Worm (Caenorhabditis elegans) whole organism, L2 larva: Measurements from ENCODE around the gene Y19D2B.1.
"Not testable (repeated sequence)": the region's sequence is repeated elsewhere in the genome, so short reads cannot be mapped to it uniquely, and the experiment has no call there.

Experiments used
- F13H6.1 ChIP-seq: sonication (generic microtip); optimal IDR thresholded peaks from 2 replicates; lab custom pipeline; 2016; ENCODE audit warnings: missing genetic modification characterization, missing compliant biosample characterization
- R02D3.7 ChIP-seq: fragments of 150-350 bp; optimal IDR thresholded peaks from 2 replicates; lab custom pipeline; 2014; ENCODE audit warnings: missing biosample characterization, missing genetic modification characterization
- ZK546.5 ChIP-seq: sonication (generic microtip); optimal IDR thresholded peaks from 2 replicates; lab custom pipeline; 2017; ENCODE audit warnings: missing biosample characterization, missing genetic modification characterization
- alr-1 ChIP-seq: fragments of 150-350 bp; optimal IDR thresholded peaks from 2 replicates; lab custom pipeline; 2014; ENCODE audit warnings: missing biosample characterization, missing genetic modification characterization
- aly-2 ChIP-seq: fragments of 150-350 bp; optimal IDR thresholded peaks from 2 replicates; lab custom pipeline; 2014; ENCODE audit warnings: missing biosample characterization, missing genetic modification characterization
- ama-1 ChIP-seq: fragments of 150-350 bp; optimal IDR thresholded peaks from 2 replicates; lab custom pipeline; 2018; ENCODE audit warnings: inconsistent platforms
- ceh-16 ChIP-seq: fragments of 150-350 bp; optimal IDR thresholded peaks from 2 replicates; lab custom pipeline; 2014; ENCODE audit warnings: missing biosample characterization, missing genetic modification characterization
- ceh-82 ChIP-seq: fragments of 150-350 bp; optimal IDR thresholded peaks from 2 replicates; lab custom pipeline; 2014; ENCODE audit warnings: missing biosample characterization, missing genetic modification characterization
- egl-27 ChIP-seq: sonication (generic microtip); optimal IDR thresholded peaks from 3 replicates; lab custom pipeline; 2017; ENCODE audit warnings: missing biosample characterization, missing genetic modification reagents, missing genetic modification characterization
- elt-3 ChIP-seq: sonication (generic microtip); optimal IDR thresholded peaks from 2 replicates; lab custom pipeline; 2017; ENCODE audit warnings: missing biosample characterization, missing genetic modification characterization
- lin-13 ChIP-seq: fragments of 150-350 bp; optimal IDR thresholded peaks from 2 replicates; lab custom pipeline; 2014; ENCODE audit warnings: missing biosample characterization, missing genetic modification reagents, missing genetic modification characterization
- lin-39 ChIP-seq: fragments of 150-350 bp; optimal IDR thresholded peaks from 2 replicates; lab custom pipeline; 2014; ENCODE audit warnings: missing biosample characterization, missing genetic modification reagents, missing genetic modification characterization
- lsy-2 ChIP-seq, 2 experiments: fragments of 150-350 bp in 1 of 2; sonication (generic microtip) in 1 of 2; optimal IDR thresholded peaks; 2 replicates each; lab custom pipeline; 2014 to 2017; ENCODE audit warnings: missing biosample characterization in 2 of 2, missing genetic modification characterization in 2 of 2
- mab-5 ChIP-seq: fragments of 150-350 bp; optimal IDR thresholded peaks from 2 replicates; lab custom pipeline; 2014; ENCODE audit warnings: missing biosample characterization, missing genetic modification characterization
- mbf-1 ChIP-seq: sonication (generic microtip); optimal IDR thresholded peaks from 2 replicates; lab custom pipeline; 2017; ENCODE audit warnings: missing biosample characterization, missing genetic modification characterization
- mdl-1 ChIP-seq, 2 experiments: fragments of 150-350 bp in 1 of 2; sonication (generic microtip) in 1 of 2; optimal IDR thresholded peaks; 2 replicates each; lab custom pipeline; 2017; ENCODE audit warnings: missing biosample characterization in 2 of 2, missing genetic modification characterization in 2 of 2
- nhr-10 ChIP-seq: sonication (generic microtip); optimal IDR thresholded peaks from 2 replicates; lab custom pipeline; 2017; ENCODE audit warnings: missing biosample characterization, missing genetic modification characterization
- nhr-11 ChIP-seq: fragments of 150-350 bp; optimal IDR thresholded peaks from 2 replicates; lab custom pipeline; 2014; ENCODE audit warnings: missing biosample characterization, missing genetic modification characterization
- nhr-23 ChIP-seq: fragments of 150-350 bp; optimal IDR thresholded peaks from 2 replicates; lab custom pipeline; 2014; ENCODE audit warnings: missing biosample characterization, missing genetic modification reagents, missing genetic modification characterization
- nhr-237 ChIP-seq: fragments of 150-350 bp; optimal IDR thresholded peaks from 2 replicates; lab custom pipeline; 2014; ENCODE audit warnings: missing biosample characterization, missing genetic modification characterization
- nhr-77 ChIP-seq: fragments of 150-350 bp; optimal IDR thresholded peaks from 2 replicates; lab custom pipeline; 2014; ENCODE audit warnings: missing biosample characterization, missing genetic modification characterization
- peb-1 ChIP-seq: fragments of 150-350 bp; optimal IDR thresholded peaks from 2 replicates; lab custom pipeline; 2014; ENCODE audit warnings: missing biosample characterization, missing genetic modification characterization
- sem-4 ChIP-seq: fragments of 150-350 bp; optimal IDR thresholded peaks from 2 replicates; lab custom pipeline; 2014; ENCODE audit warnings: missing biosample characterization, missing genetic modification reagents, missing genetic modification characterization
- skn-1 ChIP-seq: sonication (generic microtip); optimal IDR thresholded peaks from 2 replicates; lab custom pipeline; 2017; ENCODE audit warnings: missing biosample characterization, missing genetic modification characterization
- sma-3 ChIP-seq: sonication (generic microtip); optimal IDR thresholded peaks from 2 replicates; lab custom pipeline; 2016; ENCODE audit warnings: missing genetic modification reagents, missing genetic modification characterization, missing compliant biosample characterization
- sma-9 ChIP-seq, 2 experiments: fragments of 150-350 bp in 1 of 2; sonication (generic microtip) in 1 of 2; optimal IDR thresholded peaks; 2 replicates each; lab custom pipeline; 2014 to 2016; ENCODE audit warnings: missing genetic modification characterization in 2 of 2, mild to moderate bottlenecking in 1 of 2, missing biosample characterization in 1 of 2, missing compliant biosample characterization in 1 of 2, missing genetic modification reagents in 1 of 2, moderate library complexity in 1 of 2
- snpc-4 ChIP-seq: fragments of 150-350 bp; optimal IDR thresholded peaks from 2 replicates; lab custom pipeline; 2014; ENCODE audit warnings: missing biosample characterization, missing genetic modification characterization
- unc-39 ChIP-seq: fragments of 150-350 bp; optimal IDR thresholded peaks from 2 replicates; lab custom pipeline; 2014; ENCODE audit warnings: missing biosample characterization, missing genetic modification characterization
- unc-55 ChIP-seq: fragments of 150-350 bp; sonication (generic microtip); optimal IDR thresholded peaks from 3 replicates; lab custom pipeline; 2014; ENCODE audit warnings: missing biosample characterization, missing genetic modification reagents, missing genetic modification characterization
- unc-62 ChIP-seq: fragments of 150-350 bp; optimal IDR thresholded peaks from 2 replicates; lab custom pipeline; 2014; ENCODE audit warnings: missing biosample characterization, missing genetic modification reagents, missing genetic modification characterization
- zag-1 ChIP-seq: fragments of 150-350 bp; optimal IDR thresholded peaks from 2 replicates; lab custom pipeline; 2014; ENCODE audit warnings: missing biosample characterization, missing genetic modification characterization
- ztf-1 ChIP-seq: fragments of 200-800 bp; sonication (Bioruptor generic); conservative IDR thresholded peaks from 2 replicates; pipeline ENCODE4 v1.3.6; 2022; ENCODE audit warnings: missing genetic modification characterization, missing compliant biosample characterization
- ztf-11 ChIP-seq: sonication (generic microtip); optimal IDR thresholded peaks from 2 replicates; lab custom pipeline; 2017; ENCODE audit warnings: missing biosample characterization, missing genetic modification characterization
- ztf-4 ChIP-seq: fragments of 150-350 bp; optimal IDR thresholded peaks from 2 replicates; lab custom pipeline; 2014; ENCODE audit warnings: missing biosample characterization, missing genetic modification characterization

Gene Y19D2B.1

DNA sequence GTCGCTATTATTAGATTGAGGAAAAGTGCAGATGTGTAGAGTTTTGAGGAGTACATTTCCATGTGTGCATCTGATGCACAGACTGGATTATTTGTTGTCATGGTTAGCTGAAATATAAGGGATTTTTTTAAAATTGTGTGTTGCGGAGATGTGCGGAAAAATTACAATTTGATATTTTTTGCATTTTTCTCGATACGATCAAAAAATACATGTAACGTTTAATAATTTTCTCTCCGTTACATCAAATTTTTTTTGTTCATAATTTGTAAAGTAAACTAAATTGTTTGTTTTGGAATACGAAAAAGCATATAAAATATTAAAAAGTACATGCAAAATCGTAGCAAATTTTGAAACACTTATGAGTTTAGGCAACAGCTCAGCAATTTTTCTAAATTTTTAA is 12.6 kb downstream of the Y19D2B.1 start, which contains the start of gene sra-11:
Gene sra-11 (minus strand): TSS at position 101 of the 400 bp plus-strand sequence.
- TF ChIP-seq sma-3 (no peak), lsy-2 (tag; optimal IDR thresholded peaks at IDR 0.05; lab: Kevin White, UChicago) (no peak)

DNA sequence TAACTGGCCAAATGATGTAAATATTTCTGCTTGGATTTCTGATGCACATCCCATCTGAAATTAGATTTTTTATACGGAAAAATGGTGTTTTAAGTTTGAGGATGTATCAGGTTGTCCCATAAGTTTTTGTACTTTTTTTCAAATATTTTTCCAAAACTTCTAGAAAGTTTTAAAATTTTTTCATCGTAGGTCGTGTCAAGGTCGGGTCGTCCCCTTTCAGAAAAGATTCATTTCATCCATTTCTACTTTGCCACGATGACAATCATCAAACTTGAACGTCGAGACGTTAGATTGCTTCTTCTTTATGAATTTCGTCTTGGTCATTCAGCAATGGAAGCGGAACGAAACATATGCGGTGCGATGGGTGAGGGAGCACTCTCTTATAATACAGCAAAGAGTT is 18.4 kb downstream of the Y19D2B.1 start, which contains the start of gene sra-12:
Gene sra-12 (minus strand): TSS at position 101 of the 400 bp plus-strand sequence.
- not testable (repeated sequence) for TF ChIP-seq ztf-1 (GFP tag; lab: Robert Waterston, UW); lin-39 (tag; lab: Kevin White, UChicago); nhr-237 (tag; lab: Kevin White, UChicago)

DNA sequence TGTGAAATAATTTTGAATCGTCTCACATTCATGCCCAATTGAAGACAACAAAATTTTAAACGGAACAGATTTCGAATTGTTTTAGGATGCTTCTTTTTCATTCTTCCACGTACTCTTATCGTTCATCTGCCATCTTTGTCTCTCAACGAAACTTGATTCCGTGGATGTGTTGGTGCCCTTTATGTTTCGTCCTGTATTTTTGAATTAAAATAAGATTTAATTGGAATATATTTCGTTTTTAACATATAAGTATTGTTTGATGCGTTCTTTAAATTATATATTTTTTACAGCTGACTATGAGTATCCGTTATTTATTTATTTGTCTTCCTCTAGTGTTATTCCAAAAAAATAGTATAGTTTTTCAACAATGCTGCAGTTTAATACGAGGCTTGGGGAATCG is 20.7 kb downstream of the Y19D2B.1 start, which contains the start of gene gly-1:
Gene gly-1 (minus strand): TSS at position 101 of the 400 bp plus-strand sequence.
- TF ChIP-seq ztf-1 (GFP tag; lab: Robert Waterston, UW) (no peak), egl-27 (tag; lab: Kevin White, UChicago) (no peak), nhr-11 (no peak)

DNA sequence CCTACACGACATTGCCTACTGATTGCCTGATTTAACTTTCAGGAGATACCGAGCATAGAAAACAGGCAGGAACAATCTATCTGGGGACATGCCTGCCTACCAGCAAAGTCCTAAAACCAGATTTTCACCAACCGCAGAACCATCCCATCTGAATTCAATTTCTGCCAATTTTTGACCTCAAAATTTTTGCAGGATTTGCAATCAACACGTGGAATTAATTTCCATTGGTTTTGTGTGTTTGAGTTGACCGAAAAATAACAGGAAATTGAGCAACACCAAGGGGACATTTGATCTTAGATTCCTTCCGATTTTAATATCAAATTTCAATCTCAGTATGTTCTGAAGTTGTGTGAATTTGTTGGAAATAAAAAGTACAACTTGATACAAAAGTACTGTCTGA is 23.8 kb downstream of the Y19D2B.1 start:
- TF ChIP-seq sem-4 (tag; lab: Kevin White, UChicago): no peak
- TF ChIP-seq sma-9 (GFP tag; optimal IDR thresholded peaks at IDR 0.05; lab: Kevin White, UChicago): no peak
- no peak for TF ChIP-seq sma-9 (tag; optimal IDR thresholded peaks at IDR 0.05; lab: Kevin White, UChicago)
- TF ChIP-seq ztf-11: no peak
- no peak for TF ChIP-seq nhr-237 (tag; lab: Kevin White, UChicago)
- no peak for TF ChIP-seq ceh-16 (tag; lab: Kevin White, UChicago)
- TF ChIP-seq sma-3: no peak
- no peak for TF ChIP-seq unc-55 (GFP tag; lab: Kevin White, UChicago)
- TF ChIP-seq ZK546.5 (tag; lab: Kevin White, UChicago): no peak
- TF ChIP-seq nhr-10 (tag; lab: Kevin White, UChicago): no peak
- TF ChIP-seq lin-39 (tag; lab: Kevin White, UChicago): no peak
- TF ChIP-seq elt-3: no peak
- TF ChIP-seq nhr-23 (tag; lab: Kevin White, UChicago): no peak
- TF ChIP-seq lin-13 (GFP tag; lab: Kevin White, UChicago): no peak
- no peak for TF ChIP-seq alr-1 (tag; lab: Kevin White, UChicago)
- no peak for TF ChIP-seq unc-39 (tag; lab: Kevin White, UChicago)
- no peak for TF ChIP-seq unc-62 (GFP tag; lab: Kevin White, UChicago)
- TF ChIP-seq ceh-82 (tag; lab: Kevin White, UChicago): no peak

DNA sequence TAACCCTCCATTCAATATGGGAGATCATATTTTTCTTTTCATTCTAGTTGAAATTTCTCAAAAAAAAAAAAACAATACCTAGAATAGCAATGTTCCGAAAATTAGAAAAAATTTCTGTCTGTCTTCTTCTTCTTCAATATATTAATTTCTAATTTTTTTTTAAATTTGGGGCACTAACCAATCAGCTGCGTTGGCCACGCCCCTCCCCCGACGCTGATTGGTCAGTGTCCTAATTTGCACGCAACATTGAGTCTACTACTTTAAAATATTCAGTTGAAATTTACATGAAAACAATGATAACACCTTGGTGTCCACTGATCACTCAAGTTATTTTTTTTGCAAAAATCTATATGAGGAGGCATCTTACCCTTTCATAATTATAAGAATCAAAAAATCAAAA is 26.8 kb downstream of the Y19D2B.1 start:
- no peak for TF ChIP-seq nhr-11
- no peak for TF ChIP-seq elt-3
- TF ChIP-seq snpc-4 (tag; lab: Kevin White, UChicago): no peak
- TF ChIP-seq mbf-1 (tag; lab: Kevin White, UChicago): no peak
- no peak for TF ChIP-seq R02D3.7 (tag; lab: Kevin White, UChicago)
- TF ChIP-seq mab-5 (tag; lab: Kevin White, UChicago): no peak
- TF ChIP-seq sma-9 (GFP tag; optimal IDR thresholded peaks at IDR 0.05; lab: Kevin White, UChicago): no peak
- TF ChIP-seq sma-9 (tag; optimal IDR thresholded peaks at IDR 0.05; lab: Kevin White, UChicago): no peak
- TF ChIP-seq aly-2 (tag; lab: Kevin White, UChicago): no peak
- no peak for TF ChIP-seq ama-1 (lab: Kevin White, UChicago)
- no peak for TF ChIP-seq unc-55 (GFP tag; lab: Kevin White, UChicago)
- no peak for TF ChIP-seq ztf-4
- no peak for TF ChIP-seq lsy-2 (tag; optimal IDR thresholded peaks at IDR 0.05; lab: Kevin White, UChicago)
- no peak for TF ChIP-seq zag-1 (tag; lab: Kevin White, UChicago)
- TF ChIP-seq nhr-77 (tag; lab: Kevin White, UChicago): no peak

DNA sequence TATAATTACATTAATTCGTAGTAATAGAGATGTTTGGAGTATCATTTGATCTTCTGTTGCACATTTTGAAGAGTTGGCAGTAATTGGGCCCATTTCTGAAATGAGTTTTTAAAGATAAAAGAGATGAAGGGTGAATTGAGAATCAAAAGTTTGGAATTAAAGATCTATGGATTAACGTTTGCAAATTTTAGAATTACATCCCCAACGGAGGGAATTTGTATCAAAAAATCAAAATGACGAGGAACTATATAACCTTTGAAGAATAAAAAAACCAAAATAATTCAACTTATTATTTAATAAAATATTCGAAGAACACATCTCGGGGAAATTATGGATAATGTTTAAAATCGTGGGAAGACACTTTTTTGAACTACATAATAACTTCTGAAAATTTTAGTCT is 27.8 kb downstream of the Y19D2B.1 start, which contains the start of gene sra-10:
Gene sra-10 (minus strand): TSS at position 101 of the 400 bp plus-strand sequence.
- TF ChIP-seq F13H6.1 (tag; lab: Kevin White, UChicago) (no peak), nhr-11 (no peak), alr-1 (tag; lab: Kevin White, UChicago) (no peak), mdl-1 (tag; optimal IDR thresholded peaks at IDR 0.05; lab: Kevin White, UChicago) (no peak), zag-1 (tag; lab: Kevin White, UChicago) (no peak), mab-5 (tag; lab: Kevin White, UChicago) (no peak), skn-1 (tag; lab: Kevin White, UChicago) (no peak), peb-1 (tag; lab: Kevin White, UChicago) (no peak)
